Worm (Caenorhabditis elegans) whole organism, L4/young adult: ENCODE data around the gene W03G11.3.

ENCODE experiments used
- W03F9.2 ChIP-seq: fragments of 150-350 bp; optimal IDR thresholded peaks from 2 replicates; lab custom pipeline; 2014; ENCODE audit warnings: missing biosample characterization, missing genetic modification characterization
- him-1 ChIP-seq: sonication (generic microtip); optimal IDR thresholded peaks from 2 replicates; lab custom pipeline; 2016; ENCODE audit warnings: missing genotype, missing genetic modification reagents, missing genetic modification characterization, missing compliant biosample characterization

DNA sequence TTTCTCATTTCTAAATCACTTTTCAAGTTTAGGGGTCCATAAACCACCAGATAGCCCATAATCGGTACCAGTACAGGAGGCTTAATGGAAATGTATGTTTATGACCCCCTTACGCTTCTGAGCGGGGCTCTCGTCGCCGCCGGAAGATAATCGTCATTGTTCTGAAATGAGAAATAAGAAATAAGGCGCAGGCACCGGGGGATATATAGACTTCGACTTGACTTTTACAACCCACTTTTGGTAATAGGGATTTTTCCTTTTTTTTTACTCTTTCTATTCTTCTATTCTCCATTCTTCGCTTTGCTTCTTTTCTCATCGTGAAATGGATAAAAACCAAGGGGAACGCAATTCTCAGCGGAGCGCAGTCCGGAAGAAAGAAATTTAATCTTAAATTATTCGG is 8.4 kb downstream of the W03G11.3 start:
- TF ChIP-seq W03F9.2 (tag; lab: Kevin White, UChicago) (no peak), him-1 (tag; lab: Kevin White, UChicago) (no peak)
